Worm (Caenorhabditis elegans): ENCODE data around the gene rsr-2.

The rsr-2 gene

DNA sequence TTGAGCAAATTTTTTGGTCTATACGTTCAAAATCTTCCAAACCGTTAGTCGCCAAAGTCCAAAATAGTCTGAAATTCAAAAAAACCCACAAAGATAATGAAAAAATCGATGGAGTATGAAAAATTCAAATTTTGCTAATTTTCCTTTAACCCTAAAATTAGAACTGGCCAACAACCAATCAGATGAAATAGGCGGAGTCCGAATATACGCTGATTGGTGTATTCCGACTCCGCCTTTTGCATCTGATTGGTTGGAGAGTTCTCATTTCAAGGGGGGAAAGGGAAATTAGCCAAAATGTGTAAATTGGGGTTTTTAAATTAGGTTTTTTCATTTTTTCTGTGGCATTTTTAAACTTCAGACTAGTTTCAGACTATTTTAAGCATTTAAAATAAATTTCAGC lies 20.5 kb upstream of the rsr-2 start:
- no peak for TF ChIP-seq cnd-1 (tag; optimal IDR thresholded peaks at IDR 0.05)
- TF ChIP-seq nhr-237 (tag; optimal IDR thresholded peaks at IDR 0.05) = no peak
- TF ChIP-seq ztf-11 (tag; optimal IDR thresholded peaks at IDR 0.05) = no peak
- no peak for TF ChIP-seq M03D4.4 (tag; optimal IDR thresholded peaks at IDR 0.05)
- no peak for TF ChIP-seq bed-3 (GFP tag; optimal IDR thresholded peaks at IDR 0.05)
- TF ChIP-seq nhr-12 (tag; optimal IDR thresholded peaks at IDR 0.05) = no peak
- no peak for TF ChIP-seq ceh-43 (GFP tag; optimal IDR thresholded peaks at IDR 0.05)
- TF ChIP-seq mep-1 (tag; optimal IDR thresholded peaks at IDR 0.05) = no peak
- TF ChIP-seq unc-120 (tag; optimal IDR thresholded peaks at IDR 0.05; ENCODE audit: poor library complexity, severe bottlenecking) = no peak
- no peak for TF ChIP-seq ham-2 (GFP tag; optimal IDR thresholded peaks at IDR 0.05)
- no peak for TF ChIP-seq hlh-1 (tag; optimal IDR thresholded peaks at IDR 0.05)
- TF ChIP-seq ces-1 (GFP tag; optimal IDR thresholded peaks at IDR 0.05) = no peak
- TF ChIP-seq drap-1 (GFP tag; optimal IDR thresholded peaks at IDR 0.05) = no peak
- TF ChIP-seq lin-13 (tag; optimal IDR thresholded peaks at IDR 0.05) = no peak

DNA sequence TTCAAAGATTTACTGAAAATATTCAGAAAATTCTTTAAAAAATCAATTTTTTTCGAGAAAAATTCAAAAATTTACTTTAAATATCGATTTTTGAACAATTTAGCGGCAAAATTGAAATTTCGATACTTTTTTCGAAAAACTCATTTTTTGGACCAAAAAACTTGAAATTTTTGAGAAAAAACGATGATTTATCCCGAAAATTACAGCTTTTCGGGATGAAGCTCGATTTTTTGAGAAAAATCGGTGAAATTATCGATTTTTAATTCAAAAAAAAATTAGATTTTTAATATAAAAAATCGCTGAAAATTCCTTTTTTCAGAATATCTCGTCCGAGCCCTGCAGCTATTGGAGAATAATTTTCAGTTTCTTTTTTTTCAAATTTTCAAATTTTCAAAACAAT lies 16.4 kb upstream of the rsr-2 start:
- TF ChIP-seq nhr-2 (tag; optimal IDR thresholded peaks at IDR 0.05) (no peak), nhr-28 (tag; optimal IDR thresholded peaks at IDR 0.05) (no peak), mls-2 (tag; optimal IDR thresholded peaks at IDR 0.05) (no peak), ham-2 (GFP tag; optimal IDR thresholded peaks at IDR 0.05) (no peak), lsy-2 (tag; optimal IDR thresholded peaks at IDR 0.05) (no peak), unc-39 (tag; optimal IDR thresholded peaks at IDR 0.05) (no peak), zip-8 (tag; optimal IDR thresholded peaks at IDR 0.05) (no peak), blmp-1 (tag; optimal IDR thresholded peaks at IDR 0.05) (no peak), flh-1 (GFP tag; optimal IDR thresholded peaks at IDR 0.05) (no peak), ceh-83 (GFP tag; optimal IDR thresholded peaks at IDR 0.05) (no peak), nhr-76 (tag; optimal IDR thresholded peaks at IDR 0.05) (no peak), elt-3 (tag; optimal IDR thresholded peaks at IDR 0.05) (no peak)

DNA sequence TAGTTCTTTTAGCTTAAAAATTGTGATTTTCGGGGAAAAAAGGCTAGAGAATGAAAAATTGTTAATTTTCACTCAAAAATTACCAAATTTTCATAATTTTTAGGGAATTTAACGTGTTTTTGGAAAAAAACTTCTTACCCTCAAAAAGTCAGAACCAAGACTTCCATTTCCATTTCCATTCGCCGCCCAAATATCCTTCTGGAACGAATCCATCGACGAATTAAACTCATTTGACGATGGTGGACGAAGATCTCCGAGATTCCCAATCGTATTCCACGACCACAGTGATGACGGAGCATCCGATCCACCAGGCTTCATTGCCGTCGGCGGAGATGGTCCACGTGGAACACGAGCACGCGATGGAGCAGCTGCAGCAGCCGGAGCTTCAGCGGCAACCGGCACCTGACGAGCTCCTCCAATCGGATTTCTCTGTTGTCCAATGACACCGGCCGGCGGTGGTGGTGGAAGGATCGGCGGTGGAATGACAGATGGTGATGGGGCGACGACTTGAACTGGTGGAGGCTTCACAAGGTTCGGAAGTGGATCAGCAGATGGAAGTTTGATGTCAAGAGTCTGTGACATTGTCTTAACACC lies 13.4 kb upstream of the rsr-2 start:
- TF ChIP-seq nhr-28 (tag; optimal IDR thresholded peaks at IDR 0.05) (no peak), nhr-237 (tag; optimal IDR thresholded peaks at IDR 0.05) (no peak), pha-4 (tag; optimal IDR thresholded peaks at IDR 0.05) (no peak), mep-1 (tag; optimal IDR thresholded peaks at IDR 0.05) (no peak), tbx-8 (GFP tag; optimal IDR thresholded peaks at IDR 0.05) (no peak), elt-3 (tag; optimal IDR thresholded peaks at IDR 0.05) (no peak), hlh-1 (tag; optimal IDR thresholded peaks at IDR 0.05) (no peak), blmp-1 (tag; optimal IDR thresholded peaks at IDR 0.05) (no peak), unc-120 (tag; optimal IDR thresholded peaks at IDR 0.05; ENCODE audit: poor library complexity, severe bottlenecking) (no peak), flh-1 (GFP tag; optimal IDR thresholded peaks at IDR 0.05) (no peak), nhr-76 (tag; optimal IDR thresholded peaks at IDR 0.05) (no peak), zip-8 (tag; optimal IDR thresholded peaks at IDR 0.05) (no peak), sem-2 (GFP tag; optimal IDR thresholded peaks at IDR 0.05) (no peak), ham-2 (GFP tag; optimal IDR thresholded peaks at IDR 0.05) (no peak), ceh-83 (GFP tag; optimal IDR thresholded peaks at IDR 0.05) (no peak), drap-1 (GFP tag; optimal IDR thresholded peaks at IDR 0.05) (no peak), bed-3 (GFP tag; optimal IDR thresholded peaks at IDR 0.05) (no peak)

DNA sequence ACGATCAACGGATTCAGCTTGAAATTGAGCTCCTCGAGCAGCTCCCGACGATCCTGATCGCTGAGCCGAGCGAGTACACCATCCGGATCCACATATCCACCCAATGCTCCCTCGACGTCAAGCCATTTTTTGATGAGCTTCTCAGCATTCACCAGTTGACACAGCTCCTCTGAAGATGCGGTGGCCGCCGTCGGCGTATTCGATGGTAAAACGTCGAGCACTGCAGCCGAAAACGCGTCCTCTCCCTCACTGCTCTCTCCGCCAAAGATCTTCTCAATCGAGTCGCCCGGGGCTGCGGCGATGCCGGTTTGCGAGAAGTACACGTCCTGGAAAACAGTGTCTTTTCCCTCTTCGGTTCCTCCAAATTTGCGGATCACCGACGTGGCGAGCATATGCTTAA lies 10.6 kb upstream of the rsr-2 start:
- no peak for TF ChIP-seq ceh-39 (tag; optimal IDR thresholded peaks at IDR 0.05)
- TF ChIP-seq nhr-76 (tag; optimal IDR thresholded peaks at IDR 0.05) = no peak
- TF ChIP-seq nhr-2 (tag; optimal IDR thresholded peaks at IDR 0.05) = no peak

DNA sequence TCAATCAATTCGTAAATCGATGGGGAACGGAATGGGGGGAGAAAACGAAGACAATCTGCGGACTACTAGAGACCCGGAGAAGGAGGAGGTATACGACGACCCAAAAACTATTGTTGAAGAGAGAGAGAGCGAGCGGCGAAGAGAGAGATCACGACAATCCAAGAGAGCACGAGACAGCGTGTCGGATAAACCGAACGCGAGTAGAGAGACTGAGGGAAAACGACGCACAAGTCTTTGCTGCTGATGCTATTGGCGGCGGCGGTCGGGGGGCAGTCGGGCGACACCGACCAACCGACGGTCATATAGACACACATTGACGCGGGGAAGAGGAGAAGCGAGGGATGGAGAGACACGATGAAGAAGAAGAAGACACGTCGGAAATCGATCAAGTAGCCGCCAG lies 2.6 kb upstream of the rsr-2 start:
- no peak for TF ChIP-seq blmp-1 (tag; optimal IDR thresholded peaks at IDR 0.05)
- TF ChIP-seq nhr-76 (tag; optimal IDR thresholded peaks at IDR 0.05) = no peak
- no peak for TF ChIP-seq tbx-8 (GFP tag; optimal IDR thresholded peaks at IDR 0.05)
- peak; percentile 58 for TF ChIP-seq mls-2 (tag; optimal IDR thresholded peaks at IDR 0.05)
- TF ChIP-seq pha-4 (tag; optimal IDR thresholded peaks at IDR 0.05) = peak; percentile 39
- TF ChIP-seq nhr-2 (tag; optimal IDR thresholded peaks at IDR 0.05) = peak; percentile 95
- TF ChIP-seq ceh-83 (GFP tag; optimal IDR thresholded peaks at IDR 0.05) = peak; percentile 52
- peak; percentile 26 for TF ChIP-seq hlh-1 (tag; optimal IDR thresholded peaks at IDR 0.05)
- TF ChIP-seq unc-62 (GFP tag; optimal IDR thresholded peaks at IDR 0.05) = peak; percentile 75
- no peak for TF ChIP-seq sem-2 (GFP tag; optimal IDR thresholded peaks at IDR 0.05)
- no peak for TF ChIP-seq nhr-12 (tag; optimal IDR thresholded peaks at IDR 0.05)
- TF ChIP-seq drap-1 (GFP tag; optimal IDR thresholded peaks at IDR 0.05) = peak; percentile 72
- TF ChIP-seq unc-39 (tag; optimal IDR thresholded peaks at IDR 0.05) = no peak
- peak; percentile 79 for TF ChIP-seq cnd-1 (tag; optimal IDR thresholded peaks at IDR 0.05)
- TF ChIP-seq lsy-2 (tag; optimal IDR thresholded peaks at IDR 0.05) = peak; percentile 68
- peak; percentile 52 for TF ChIP-seq M03D4.4 (tag; optimal IDR thresholded peaks at IDR 0.05)
- no peak for TF ChIP-seq lin-32 (GFP tag; optimal IDR thresholded peaks at IDR 0.05)
- TF ChIP-seq ceh-43 (GFP tag; optimal IDR thresholded peaks at IDR 0.05) = no peak
- TF ChIP-seq ztf-11 (tag; optimal IDR thresholded peaks at IDR 0.05) = peak; percentile 52
- TF ChIP-seq ces-1 (GFP tag; optimal IDR thresholded peaks at IDR 0.05) = peak; percentile 60
- TF ChIP-seq sptf-1 (tag; optimal IDR thresholded peaks at IDR 0.05) = peak; percentile 49
- TF ChIP-seq mep-1 (tag; optimal IDR thresholded peaks at IDR 0.05) = no peak
- TF ChIP-seq lin-13 (tag; optimal IDR thresholded peaks at IDR 0.05) = peak; percentile 51
- TF ChIP-seq snpc-4 (tag; optimal IDR thresholded peaks at IDR 0.05) = no peak
- TF ChIP-seq zip-8 (tag; optimal IDR thresholded peaks at IDR 0.05) = no peak
- peak; percentile 9 for TF ChIP-seq elt-1 (tag; optimal IDR thresholded peaks at IDR 0.05; ENCODE audit: borderline replicate concordance, insufficient read depth)
- no peak for TF ChIP-seq bed-3 (GFP tag; optimal IDR thresholded peaks at IDR 0.05)
- TF ChIP-seq nhr-237 (tag; optimal IDR thresholded peaks at IDR 0.05) = peak; percentile 54
- TF ChIP-seq mab-5 (tag; optimal IDR thresholded peaks at IDR 0.05) = no peak
- TF ChIP-seq unc-120 (tag; optimal IDR thresholded peaks at IDR 0.05; ENCODE audit: poor library complexity, severe bottlenecking) = peak; percentile 76
- TF ChIP-seq flh-1 (GFP tag; optimal IDR thresholded peaks at IDR 0.05) = no peak
- TF ChIP-seq ham-2 (GFP tag; optimal IDR thresholded peaks at IDR 0.05) = peak; percentile 90
- TF ChIP-seq ceh-39 (tag; optimal IDR thresholded peaks at IDR 0.05) = no peak
- TF ChIP-seq elt-3 (tag; optimal IDR thresholded peaks at IDR 0.05) = no peak
- TF ChIP-seq nhr-28 (tag; optimal IDR thresholded peaks at IDR 0.05) = no peak
